Fruit fly (Drosophila melanogaster) whole organism, embryonic: ENCODE results near the gene CG8671.

Source experiments
- ATbp ChIP-seq: fragments of 200-800 bp; sonication (Bioruptor generic); optimal IDR thresholded peaks from 2 replicates; lab custom pipeline; 2017; ENCODE audit warnings: missing biosample characterization, mild to moderate bottlenecking, missing genetic modification characterization, missing genetic modification reagents
- BEAF-32 ChIP-seq: fragments of 200-800 bp; sonication (Bioruptor generic); optimal IDR thresholded peaks from 3 replicates; lab custom pipeline; 2017; ENCODE audit warnings: missing biosample characterization, missing genetic modification characterization, mild to moderate bottlenecking, moderate library complexity, missing genetic modification reagents
- BtbVII ChIP-seq: fragments of 200-800 bp; sonication (Bioruptor generic); optimal IDR thresholded peaks from 3 replicates; lab custom pipeline; 2017; ENCODE audit warnings: missing biosample characterization, mild to moderate bottlenecking, missing genetic modification characterization
- CG11456 ChIP-seq: fragments of 200-800 bp; sonication (Bioruptor generic); IDR thresholded peaks from 3 replicates; pipeline ENCODE4 v1.3.6; 2022; ENCODE audit warnings: missing biosample characterization, missing genetic modification characterization
- CG11504 ChIP-seq: fragments of 200-800 bp; sonication (Bioruptor generic); optimal IDR thresholded peaks from 3 replicates; lab custom pipeline; 2019; ENCODE audit warnings: missing biosample characterization, mild to moderate bottlenecking, missing genetic modification characterization, moderate library complexity
- CG12104 ChIP-seq: fragments of 200-800 bp; sonication (Bioruptor generic); optimal IDR thresholded peaks from 3 replicates; lab custom pipeline; 2016; ENCODE audit warnings: missing biosample characterization, missing genetic modification characterization
- CG13775 ChIP-seq: fragments of 200-800 bp; sonication (Bioruptor generic); optimal IDR thresholded peaks from 3 replicates; lab custom pipeline; 2017; ENCODE audit warnings: missing biosample characterization, mild to moderate bottlenecking, missing genetic modification characterization
- CG14050 ChIP-seq: fragments of 200-800 bp; sonication (Bioruptor generic); IDR thresholded peaks from 3 replicates; pipeline ENCODE4 v1.3.6; 2022; ENCODE audit warnings: missing biosample characterization, missing genetic modification characterization
- CG14667 ChIP-seq: fragments of 200-800 bp; sonication (Bioruptor generic); IDR thresholded peaks from 2 replicates; pipeline ENCODE4 v1.3.6; 2022; ENCODE audit warnings: missing biosample characterization, missing genetic modification characterization
- CG15601 ChIP-seq: fragments of 200-800 bp; sonication (Bioruptor generic); optimal IDR thresholded peaks from 3 replicates; lab custom pipeline; 2019; ENCODE audit warnings: missing biosample characterization, mild to moderate bottlenecking, missing genetic modification characterization, moderate library complexity
- CG1603 ChIP-seq: fragments of 200-800 bp; sonication (Bioruptor generic); optimal IDR thresholded peaks from 2 replicates; lab custom pipeline; 2019; ENCODE audit warnings: missing biosample characterization, mild to moderate bottlenecking, missing genetic modification characterization, moderate library complexity
- CG17829 ChIP-seq: fragments of 200-800 bp; optimal IDR thresholded peaks from 2 replicates; lab custom pipeline; 2019; ENCODE audit warnings: missing biosample characterization, mild to moderate bottlenecking, missing genetic modification characterization, moderate library complexity
- CG2120 ChIP-seq: fragments of 200-800 bp; sonication (Bioruptor generic); optimal IDR thresholded peaks from 3 replicates; lab custom pipeline; 2016; ENCODE audit warnings: missing biosample characterization, missing genetic modification characterization
- CG2199 ChIP-seq: fragments of 200-800 bp; sonication (Bioruptor generic); IDR thresholded peaks from 3 replicates; pipeline ENCODE4 v1.3.6; 2022; ENCODE audit warnings: missing biosample characterization, missing genetic modification characterization
- CG30020 ChIP-seq: fragments of 200-800 bp; optimal IDR thresholded peaks from 2 replicates; lab custom pipeline; 2019; ENCODE audit warnings: missing biosample characterization, mild to moderate bottlenecking, missing genetic modification characterization, moderate library complexity
- CG34376 ChIP-seq: fragments of 200-800 bp; sonication (Bioruptor generic); optimal IDR thresholded peaks from 2 replicates; lab custom pipeline; 2018; ENCODE audit warnings: missing biosample characterization, mild to moderate bottlenecking, missing genetic modification characterization
- CG4707 ChIP-seq: fragments of 200-800 bp; sonication (Bioruptor generic); optimal IDR thresholded peaks from 2 replicates; lab custom pipeline; 2018; ENCODE audit warnings: missing biosample characterization, mild to moderate bottlenecking, missing genetic modification characterization, moderate library complexity
- CG6689 ChIP-seq: fragments of 200-800 bp; sonication (Bioruptor generic); IDR thresholded peaks from 2 replicates; pipeline ENCODE4 v1.3.6; 2022; ENCODE audit warnings: missing biosample characterization, missing genetic modification characterization
- D19B ChIP-seq: fragments of 200-800 bp; sonication (Bioruptor generic); optimal IDR thresholded peaks from 2 replicates; lab custom pipeline; 2017; ENCODE audit warnings: missing biosample characterization, mild to moderate bottlenecking, missing genetic modification characterization
- Dek ChIP-seq: fragments of 200-800 bp; sonication (Bioruptor generic); optimal IDR thresholded peaks from 3 replicates; lab custom pipeline; 2019; ENCODE audit warnings: missing biosample characterization, mild to moderate bottlenecking, missing genetic modification characterization, moderate library complexity
- Hey ChIP-seq: fragments of 200-800 bp; sonication (Bioruptor generic); optimal IDR thresholded peaks from 3 replicates; lab custom pipeline; 2018; ENCODE audit warnings: missing biosample characterization, mild to moderate bottlenecking, missing genetic modification characterization
- Hmr ChIP-seq: fragments of 200-800 bp; sonication (Bioruptor generic); optimal IDR thresholded peaks from 3 replicates; lab custom pipeline; 2017; ENCODE audit warnings: mild to moderate bottlenecking, missing biosample characterization, missing genetic modification reagents, missing genetic modification characterization
- Hr78 ChIP-seq, 2 experiments: fragments of 200-800 bp in 1 of 2; fragments of >200 bp in 1 of 2; sonication (Bioruptor generic) in 1 of 2; optimal IDR thresholded peaks; 2 replicates each; lab custom pipeline; 2017 to 2019; ENCODE audit warnings: missing biosample characterization in 2 of 2, missing genetic modification characterization in 2 of 2, mild to moderate bottlenecking in 1 of 2, moderate library complexity in 1 of 2
- Med ChIP-seq: fragments of 200-800 bp; sonication (Bioruptor generic); peaks from one replicate; lab custom pipeline; 2016; ENCODE audit warnings: missing biosample characterization, missing genetic modification characterization, mild to moderate bottlenecking, inconsistent platforms, moderate library complexity
- NFAT ChIP-seq: fragments of 200-800 bp; sonication (Bioruptor generic); IDR thresholded peaks from 2 replicates; pipeline ENCODE4 v1.3.6; 2022; ENCODE audit warnings: missing biosample characterization, missing genetic modification characterization
- Sox102F ChIP-seq: fragments of 200-800 bp; sonication (Bioruptor generic); optimal IDR thresholded peaks from 2 replicates; lab custom pipeline; 2018; ENCODE audit warnings: missing biosample characterization, mild to moderate bottlenecking, missing genetic modification characterization, moderate library complexity
- chm ChIP-seq: fragments of 200-800 bp; sonication (Bioruptor generic); IDR thresholded peaks from 2 replicates; pipeline ENCODE4 v1.3.6; 2022; ENCODE audit warnings: missing biosample characterization, missing genetic modification characterization
- ci ChIP-seq: fragments of 200-800 bp; sonication (Bioruptor generic); IDR thresholded peaks from 3 replicates; pipeline ENCODE4 v1.3.6; 2022; ENCODE audit warnings: missing biosample characterization, missing genetic modification characterization
- dysf ChIP-seq: fragments of 200-800 bp; sonication (Bioruptor generic); IDR thresholded peaks from 3 replicates; pipeline ENCODE4 v1.3.6; 2022; ENCODE audit warnings: missing biosample characterization, missing genetic modification characterization
- emc ChIP-seq: fragments of 200-800 bp; sonication (Bioruptor generic); optimal IDR thresholded peaks from 2 replicates; lab custom pipeline; 2016; ENCODE audit warnings: missing biosample characterization, missing genetic modification characterization
- ems ChIP-seq: fragments of 200-800 bp; sonication (Bioruptor generic); optimal IDR thresholded peaks from 3 replicates; lab custom pipeline; 2016; ENCODE audit warnings: missing biosample characterization, missing genetic modification characterization
- esg ChIP-seq: fragments of 200-800 bp; sonication (Bioruptor generic); conservative IDR thresholded peaks from 2 replicates; pipeline ENCODE4 v1.3.6; 2022; ENCODE audit warnings: missing biosample characterization, missing genetic modification characterization
- exex ChIP-seq: fragments of 200-800 bp; sonication (Bioruptor generic); optimal IDR thresholded peaks from 4 replicates; lab custom pipeline; 2018; ENCODE audit warnings: missing biosample characterization, mild to moderate bottlenecking, missing genetic modification characterization, moderate library complexity
- insv ChIP-seq, 2 experiments: fragments of 200-800 bp; sonication (Bioruptor generic); optimal IDR thresholded peaks; 3 replicates each; lab custom pipeline; 2016 to 2018; ENCODE audit warnings: missing biosample characterization in 2 of 2, missing genetic modification characterization in 2 of 2
- jumu ChIP-seq: fragments of 200-800 bp; sonication (Bioruptor generic); optimal IDR thresholded peaks from 3 replicates; lab custom pipeline; 2016; ENCODE audit warnings: missing biosample characterization, missing genetic modification characterization
- lab ChIP-seq: fragments of 200-800 bp; sonication (Bioruptor generic); optimal IDR thresholded peaks from 3 replicates; lab custom pipeline; 2017; ENCODE audit warnings: missing biosample characterization, missing genetic modification characterization, mild to moderate bottlenecking, moderate library complexity, missing genetic modification reagents
- nerfin-1 ChIP-seq: fragments of 200-800 bp; sonication (Bioruptor generic); optimal IDR thresholded peaks from 3 replicates; lab custom pipeline; 2019; ENCODE audit warnings: missing biosample characterization, mild to moderate bottlenecking, missing genetic modification characterization, moderate library complexity
- pan ChIP-seq, 4 experiments: fragments of >200 bp in 3 of 4; fragments of 200-800 bp in 1 of 4; sonication (Bioruptor generic) in 1 of 4; optimal IDR thresholded peaks in 3 of 4; IDR thresholded peaks in 1 of 4; 2 replicates each; pipeline versions ENCODE4 v1.3.6 to Lab custom; 2017 to 2022; ENCODE audit warnings: missing biosample characterization in 2 of 4, missing genetic modification characterization in 2 of 4, mixed read lengths in 1 of 4
- pfk ChIP-seq: fragments of 200-800 bp; sonication (Bioruptor generic); optimal IDR thresholded peaks from 2 replicates; lab custom pipeline; 2018; ENCODE audit warnings: missing biosample characterization, mild to moderate bottlenecking, missing genetic modification characterization, moderate library complexity
- pros ChIP-seq: fragments of 200-800 bp; sonication (Bioruptor generic); optimal IDR thresholded peaks from 3 replicates; lab custom pipeline; 2019; ENCODE audit warnings: missing biosample characterization, mild to moderate bottlenecking, missing genetic modification characterization, moderate library complexity
- ranshi ChIP-seq: fragments of 200-800 bp; sonication (Bioruptor generic); IDR thresholded peaks from 2 replicates; pipeline ENCODE4 v1.3.6; 2022; ENCODE audit warnings: missing biosample characterization, missing genetic modification characterization
- row ChIP-seq: fragments of 200-800 bp; sonication (Bioruptor generic); IDR thresholded peaks from 3 replicates; pipeline ENCODE4 v1.3.6; 2022; ENCODE audit warnings: missing biosample characterization, missing genetic modification characterization
- sens-2 ChIP-seq: fragments of 200-800 bp; sonication (Bioruptor generic); IDR thresholded peaks from 2 replicates; pipeline ENCODE4 v1.3.6; 2022; ENCODE audit warnings: missing biosample characterization, missing genetic modification characterization
- seq ChIP-seq: fragments of 200-800 bp; sonication (Bioruptor generic); IDR thresholded peaks from 2 replicates; pipeline ENCODE4 v1.3.6; 2022; ENCODE audit warnings: missing biosample characterization, missing genetic modification characterization
- sob ChIP-seq: fragments of 200-800 bp; sonication (Bioruptor generic); IDR thresholded peaks from 2 replicates; pipeline ENCODE4 v1.3.6; 2022; ENCODE audit warnings: missing biosample characterization, missing genetic modification characterization
- ssp ChIP-seq: fragments of 200-800 bp; sonication (Bioruptor generic); IDR thresholded peaks from 2 replicates; pipeline ENCODE4 v1.3.6; 2022; ENCODE audit warnings: missing biosample characterization, missing genetic modification characterization
- twi ChIP-seq: fragments of 200-800 bp; optimal IDR thresholded peaks from 2 replicates; lab custom pipeline; 2019; ENCODE audit warnings: missing biosample characterization, mild to moderate bottlenecking, missing genetic modification characterization, moderate library complexity
- yki ChIP-seq: fragments of >200 bp; optimal IDR thresholded peaks from 3 replicates; lab custom pipeline; 2018
- z ChIP-seq: fragments of 200-800 bp; sonication (Bioruptor generic); IDR thresholded peaks from 3 replicates; pipeline ENCODE4 v1.3.6; 2022; ENCODE audit warnings: missing biosample characterization, missing genetic modification characterization

The CG8671 gene

dm6 chr2L:21329353-21329752, 66.6 kb downstream of the CG8671 start (continued):
- TF ChIP-seq CG11504 (tag; lab: Kevin White, UChicago): peak; percentile 96
- peak; percentile 5 for TF ChIP-seq CG15601 (tag; lab: Kevin White, UChicago)
- TF ChIP-seq insv (GFP tag; optimal IDR thresholded peaks at IDR 0.05; lab: Kevin White, UChicago): no peak
- peak; percentile 9 for TF ChIP-seq Hey (tag; lab: Kevin White, UChicago)
- TF ChIP-seq ssp (GFP tag; lab: Robert Waterston, UW): no peak
- no peak for TF ChIP-seq CG11456
- peak; percentile 43; the same call in 1 of the 3 replicates for TF ChIP-seq ci (GFP tag; lab: Robert Waterston, UW)
- no peak for TF ChIP-seq CG14050 (GFP tag; lab: Robert Waterston, UW)
- TF ChIP-seq CG2199 (GFP tag; lab: Robert Waterston, UW): peak; percentile 79; the same call in 2 of the 3 replicates
- TF ChIP-seq ranshi: no peak
- no peak for TF ChIP-seq CG13775 (GFP tag; lab: Kevin White, UChicago)
- TF ChIP-seq CG30020 (tag; lab: Kevin White, UChicago): no peak
- TF ChIP-seq exex (tag; lab: Kevin White, UChicago): peak; percentile 23
- TF ChIP-seq Dek (tag; lab: Kevin White, UChicago): no peak
- TF ChIP-seq BEAF-32 (GFP tag; lab: Kevin White, UChicago): no peak
- TF ChIP-seq CG12104 (GFP tag; lab: Kevin White, UChicago): no peak
- no peak for TF ChIP-seq Med (GFP tag; lab: Kevin White, UChicago)
- TF ChIP-seq Sox102F (GFP tag; lab: Kevin White, UChicago): no peak
- no peak for TF ChIP-seq pfk (GFP tag; lab: Kevin White, UChicago)
- no peak for TF ChIP-seq seq (GFP tag; lab: Robert Waterston, UW)
- TF ChIP-seq pros (GFP tag; lab: Kevin White, UChicago): peak; percentile 46
- peak; percentile 58 for TF ChIP-seq CG4707 (GFP tag; lab: Kevin White, UChicago)
- peak; percentile 3 for TF ChIP-seq CG34376 (GFP tag; lab: Kevin White, UChicago)
- peak; percentile 66; the same call in 1 of the 3 replicates for TF ChIP-seq z (GFP tag; lab: Robert Waterston, UW)
- TF ChIP-seq CG6689 (GFP tag; lab: Robert Waterston, UW): no peak
- TF ChIP-seq nerfin-1 (tag; lab: Kevin White, UChicago): peak; percentile 22
- TF ChIP-seq emc (GFP tag; lab: Kevin White, UChicago): no peak
- no peak for TF ChIP-seq BtbVII (GFP tag; lab: Kevin White, UChicago)

dm6 chr2L:21330823-21331222, 68.1 kb downstream of the CG8671 start:
- no peak for TF ChIP-seq sens-2 (GFP tag; lab: Robert Waterston, UW)
- peak; percentile 84 for TF ChIP-seq twi
- TF ChIP-seq CG1603: peak; percentile 9
- TF ChIP-seq NFAT (GFP tag; lab: Robert Waterston, UW): no peak
- TF ChIP-seq esg (GFP tag; lab: Robert Waterston, UW): no peak
- TF ChIP-seq Hmr: peak; percentile 15
- peak; percentile 9 for TF ChIP-seq jumu
- TF ChIP-seq nerfin-1 (tag; lab: Kevin White, UChicago): peak; percentile 78
- no peak for TF ChIP-seq yki (lab: Kevin White, UChicago)
- TF ChIP-seq ems (GFP tag; lab: Kevin White, UChicago): no peak
- TF ChIP-seq pan (optimal IDR thresholded peaks at IDR 0.05; lab: Kevin White, UChicago): no peak
- TF ChIP-seq pan (GFP tag; optimal IDR thresholded peaks at IDR 0.05 in 1 of 2, IDR thresholded peaks at IDR 0.05 in 1 of 2): peak in 1 of 2 experiments; percentile 11
- peak; percentile 14 for TF ChIP-seq CG17829 (tag; lab: Kevin White, UChicago)
- TF ChIP-seq CG2120: peak; percentile 38
- peak; percentile 39 for TF ChIP-seq CG11504 (tag; lab: Kevin White, UChicago)
- no peak for TF ChIP-seq insv (GFP tag; optimal IDR thresholded peaks at IDR 0.05; lab: Kevin White, UChicago)
- peak; percentile 69 for TF ChIP-seq row (GFP tag; lab: Robert Waterston, UW)
- TF ChIP-seq chm (GFP tag; lab: Robert Waterston, UW): 0 out of 2 replicates have a peak, but pooled peaks have one; percentile 23
- peak; percentile 39; the same call in 1 of the 2 replicates for TF ChIP-seq sob
- peak; percentile 69 for TF ChIP-seq pros (GFP tag; lab: Kevin White, UChicago)
- no peak for TF ChIP-seq Hr78 (GFP tag; optimal IDR thresholded peaks at IDR 0.05; lab: Kevin White, UChicago)
- no peak for TF ChIP-seq CG14667 (GFP tag; lab: Robert Waterston, UW)
- TF ChIP-seq ATbp (GFP tag; lab: Kevin White, UChicago): peak; percentile 25
- TF ChIP-seq D19B (GFP tag; lab: Kevin White, UChicago): peak; percentile 38
- TF ChIP-seq dysf: peak; percentile 28; the same call in 1 of the 3 replicates
- peak; percentile 9 for TF ChIP-seq lab (GFP tag; lab: Kevin White, UChicago)
